Fruit fly (Drosophila melanogaster): Measurements from ENCODE around the gene Sf3b5.
A peak's percentile ranks its signal among the peaks of the same experiment; 100 is the strongest.

Gene Sf3b5

DNA sequence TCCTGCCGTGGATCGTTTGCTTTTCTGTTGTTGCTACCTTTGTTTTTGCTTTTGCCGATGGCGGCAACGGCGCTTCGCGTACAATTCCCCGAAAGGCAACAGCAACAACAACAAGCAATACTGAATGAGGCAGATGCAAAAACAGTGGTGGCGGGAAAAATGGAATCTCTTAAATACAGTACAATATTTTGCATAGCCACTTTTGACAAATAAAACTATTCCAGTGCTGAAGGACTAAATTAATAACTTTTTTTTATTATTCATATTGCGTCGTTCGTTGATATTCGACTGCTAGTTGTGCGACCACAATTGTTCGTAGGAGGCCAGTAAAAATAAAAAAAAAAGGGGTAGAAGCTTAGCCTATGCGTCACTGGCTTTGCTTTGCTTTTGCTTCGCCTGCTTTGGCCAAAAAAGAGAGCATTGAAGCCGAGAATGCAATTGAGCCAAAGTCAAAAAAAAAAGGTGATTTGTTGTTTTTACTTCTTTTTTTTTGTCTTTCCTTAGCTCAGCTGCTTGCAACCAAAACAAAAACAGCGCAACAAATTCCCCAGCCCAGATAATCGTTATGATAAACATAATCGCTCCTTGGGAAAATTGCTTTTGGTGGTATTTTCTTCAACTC, 16.8 kb upstream of the Sf3b5 start (continued):
- TF ChIP-seq Hr39 (GFP tag; optimal IDR thresholded peaks at IDR 0.05) (peak; percentile 97), OdsH (GFP tag; optimal IDR thresholded peaks at IDR 0.05) (peak; percentile 99), Sox102F (GFP tag; optimal IDR thresholded peaks at IDR 0.05) (peak; percentile 98), CG10631 (GFP tag; optimal IDR thresholded peaks at IDR 0.05) (peak; percentile 99), CG31627 (GFP tag; optimal IDR thresholded peaks at IDR 0.05) (peak; percentile 97), spab (GFP tag; optimal IDR thresholded peaks at IDR 0.05) (peak; percentile 99), fd85E (GFP tag; optimal IDR thresholded peaks at IDR 0.05) (peak; percentile 95), lz (GFP tag; optimal IDR thresholded peaks at IDR 0.05) (peak; percentile 97), CG8119 (GFP tag; IDR thresholded peaks at IDR 0.05) (peak; percentile 100), CG4318 (GFP tag; optimal IDR thresholded peaks at IDR 0.05) (peak; percentile 98), fd59A (GFP tag; optimal IDR thresholded peaks at IDR 0.05) (peak; percentile 98), topi (GFP tag; optimal IDR thresholded peaks at IDR 0.05) (peak; percentile 97), svp (GFP tag) (peak; percentile 99), Eip78C (GFP tag) (peak; percentile 100), CG3919 (GFP tag; optimal IDR thresholded peaks at IDR 0.05) (peak; percentile 99), vri (GFP tag; optimal IDR thresholded peaks at IDR 0.05) (peak; percentile 97), CG6792 (GFP tag; optimal IDR thresholded peaks at IDR 0.05) (peak; percentile 98)

DNA sequence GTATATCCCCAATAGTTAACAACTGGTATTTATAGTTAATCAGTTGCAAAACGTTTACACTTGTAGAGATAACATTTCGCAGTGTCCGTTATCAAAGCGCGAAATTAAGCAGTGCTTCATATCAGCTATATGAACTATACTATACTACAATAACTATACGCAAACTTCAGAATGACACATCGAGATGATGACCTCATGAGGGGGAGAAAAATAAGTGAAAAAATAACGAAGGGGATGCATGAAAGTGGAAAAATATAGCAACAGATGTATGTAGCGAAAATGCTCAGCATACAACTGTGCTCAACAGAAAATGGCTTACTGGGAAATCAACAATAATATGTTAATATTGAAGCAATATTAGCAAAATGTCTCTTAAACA, 15.6 kb upstream of the Sf3b5 start:
- peak; percentile 17 for TF ChIP-seq Hr4 (GFP tag; optimal IDR thresholded peaks at IDR 0.05)
- no peak for TF ChIP-seq CG8119 (GFP tag; IDR thresholded peaks at IDR 0.05)
- TF ChIP-seq CG6854 (GFP tag; optimal IDR thresholded peaks at IDR 0.05) = no peak

DNA sequence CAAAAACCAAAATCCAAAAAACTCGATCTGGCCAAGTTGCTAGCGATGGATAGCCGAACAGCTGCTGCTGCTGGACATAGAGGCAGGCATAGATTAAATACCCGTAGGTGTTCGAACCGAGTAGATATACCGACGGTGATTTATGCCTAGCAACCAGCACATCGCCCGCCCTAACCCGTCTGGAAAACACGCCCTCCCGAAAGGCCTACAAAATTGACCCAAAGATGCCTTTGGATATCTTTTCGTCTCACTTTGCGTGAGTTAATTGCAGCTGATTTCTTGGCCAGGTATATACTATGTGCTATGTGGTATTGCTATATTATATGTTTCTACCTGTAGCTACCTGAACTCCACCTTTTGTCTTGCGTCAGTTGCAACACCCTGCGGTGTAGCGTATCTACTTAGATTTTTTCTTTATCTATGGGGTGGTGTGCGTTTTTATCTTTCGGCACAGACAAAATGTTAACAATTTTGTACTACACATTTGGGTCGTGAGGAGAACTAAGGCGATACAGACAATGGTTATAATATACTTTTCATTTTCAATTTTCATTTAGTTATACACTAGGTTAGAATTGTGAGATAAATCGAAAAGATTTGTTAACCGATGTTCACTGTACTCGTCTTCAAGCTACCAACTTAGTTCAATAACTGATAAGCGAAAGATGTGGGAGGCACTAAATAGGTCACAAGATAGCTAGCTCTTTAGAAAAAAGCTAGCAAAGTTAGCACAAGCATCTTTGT, 15.0 kb upstream of the Sf3b5 start:
- TF ChIP-seq dsx (GFP tag; optimal IDR thresholded peaks at IDR 0.05; ENCODE audit: poor library complexity, severe bottlenecking) (no peak), Hr38 (GFP tag; optimal IDR thresholded peaks at IDR 0.05) (no peak), Hr4 (GFP tag; optimal IDR thresholded peaks at IDR 0.05) (no peak), salr (GFP tag; optimal IDR thresholded peaks at IDR 0.05) (no peak), spab (GFP tag; optimal IDR thresholded peaks at IDR 0.05) (no peak), fkh (GFP tag; optimal IDR thresholded peaks at IDR 0.05) (no peak), CG9139 (GFP tag; optimal IDR thresholded peaks at IDR 0.05) (no peak), achi (GFP tag; optimal IDR thresholded peaks at IDR 0.05) (no peak), CG8119 (GFP tag; IDR thresholded peaks at IDR 0.05) (no peak)

- TF ChIP-seq Met (GFP tag; optimal IDR thresholded peaks at IDR 0.05) (no peak), dsx (GFP tag; optimal IDR thresholded peaks at IDR 0.05; ENCODE audit: poor library complexity, severe bottlenecking) (peak; percentile 26), fkh (GFP tag; optimal IDR thresholded peaks at IDR 0.05) (no peak), Eip93F (GFP tag; optimal IDR thresholded peaks at IDR 0.05) (no peak), CG6163 (GFP tag; IDR thresholded peaks at IDR 0.05) (no peak), CG31627 (GFP tag; optimal IDR thresholded peaks at IDR 0.05) (no peak), Sox14 (GFP tag; optimal IDR thresholded peaks at IDR 0.05) (peak; percentile 11), CG1621 (tag; optimal IDR thresholded peaks at IDR 0.05) (no peak), Eip78C (GFP tag) (peak; percentile 37), Hr38 (GFP tag; optimal IDR thresholded peaks at IDR 0.05) (no peak), CG15336 (GFP tag; IDR thresholded peaks at IDR 0.05) (no peak), Blimp-1 (GFP tag; optimal IDR thresholded peaks at IDR 0.05) (no peak), CG11902 (GFP tag; optimal IDR thresholded peaks at IDR 0.05) (no peak), fd85E (GFP tag; optimal IDR thresholded peaks at IDR 0.05) (no peak), CG8632 (GFP tag; optimal IDR thresholded peaks at IDR 0.05) (no peak), Lpt (GFP tag; optimal IDR thresholded peaks at IDR 0.05) (no peak), Sox102F (GFP tag; optimal IDR thresholded peaks at IDR 0.05) (no peak), CG6276 (GFP tag; optimal IDR thresholded peaks at IDR 0.05) (no peak)
Observed at dm6 chr3R:9029411-9029810, 14.3 kb upstream of the Sf3b5 start.
